Fruit fly (Drosophila melanogaster) whole organism, embryonic: ENCODE results near the gene CG13670.

ENCODE experiments used
- Atf3 ChIP-seq: fragments of 200-800 bp; sonication (Bioruptor generic); optimal IDR thresholded peaks from 3 replicates; lab custom pipeline; 2016; ENCODE audit warnings: missing biosample characterization, missing genetic modification characterization
- B-H1 ChIP-seq: fragments of 200-800 bp; sonication (Bioruptor generic); IDR thresholded peaks from 3 replicates; pipeline ENCODE4 v1.3.6; 2022; ENCODE audit warnings: missing biosample characterization, missing genetic modification characterization
- BEAF-32 ChIP-seq: fragments of 200-800 bp; sonication (Bioruptor generic); optimal IDR thresholded peaks from 3 replicates; lab custom pipeline; 2017; ENCODE audit warnings: missing biosample characterization, missing genetic modification characterization, mild to moderate bottlenecking, moderate library complexity, missing genetic modification reagents
- CG10274 ChIP-seq: fragments of 200-800 bp; sonication (Bioruptor generic); optimal IDR thresholded peaks from 3 replicates; lab custom pipeline; 2017; ENCODE audit warnings: missing biosample characterization, mild to moderate bottlenecking, missing genetic modification characterization
- CG11247 ChIP-seq: fragments of 200-800 bp; sonication (Bioruptor generic); IDR thresholded peaks from 2 replicates; pipeline ENCODE4 v1.3.6; 2022; ENCODE audit warnings: missing biosample characterization, missing genetic modification characterization
- CG13624 ChIP-seq: fragments of 200-800 bp; sonication (Bioruptor generic); optimal IDR thresholded peaks from 2 replicates; lab custom pipeline; 2016; ENCODE audit warnings: missing biosample characterization, missing genetic modification characterization
- CG13775 ChIP-seq: fragments of 200-800 bp; sonication (Bioruptor generic); optimal IDR thresholded peaks from 3 replicates; lab custom pipeline; 2017; ENCODE audit warnings: missing biosample characterization, mild to moderate bottlenecking, missing genetic modification characterization
- CG14860 ChIP-seq: fragments of 200-800 bp; sonication (Bioruptor generic); IDR thresholded peaks from 3 replicates; pipeline ENCODE4 v1.3.6; 2022; ENCODE audit warnings: missing biosample characterization, missing genetic modification characterization; ENCODE audit not compliant: partially characterized antibody
- CG15011 ChIP-seq: fragments of 200-800 bp; sonication (Bioruptor generic); optimal IDR thresholded peaks from 3 replicates; lab custom pipeline; 2018; ENCODE audit warnings: missing biosample characterization, mild to moderate bottlenecking, missing genetic modification characterization
- CG17912 ChIP-seq: fragments of 200-800 bp; sonication (Bioruptor generic); optimal IDR thresholded peaks from 2 replicates; lab custom pipeline; 2018; ENCODE audit warnings: missing biosample characterization, mild to moderate bottlenecking, missing genetic modification characterization
- CG2889 ChIP-seq: fragments of 200-800 bp; sonication (Bioruptor generic); IDR thresholded peaks from 3 replicates; pipeline ENCODE4 v1.3.6; 2022; ENCODE audit warnings: missing biosample characterization, missing genetic modification characterization
- CG30020 ChIP-seq: fragments of 200-800 bp; optimal IDR thresholded peaks from 2 replicates; lab custom pipeline; 2019; ENCODE audit warnings: missing biosample characterization, mild to moderate bottlenecking, missing genetic modification characterization, moderate library complexity
- CG31224 ChIP-seq: fragments of 200-800 bp; sonication (Bioruptor generic); IDR thresholded peaks from 2 replicates; pipeline ENCODE4 v1.3.6; 2022; ENCODE audit warnings: missing biosample characterization, missing genetic modification characterization
- CG4820 ChIP-seq: fragments of 200-800 bp; sonication (Bioruptor generic); optimal IDR thresholded peaks from 3 replicates; lab custom pipeline; 2016; ENCODE audit warnings: missing biosample characterization, missing genetic modification characterization
- CG6765 ChIP-seq: fragments of 200-800 bp; sonication (Bioruptor generic); optimal IDR thresholded peaks from 3 replicates; lab custom pipeline; 2017; ENCODE audit warnings: missing biosample characterization, mild to moderate bottlenecking, missing genetic modification characterization
- CG7556 ChIP-seq: fragments of 200-800 bp; sonication (Bioruptor generic); optimal IDR thresholded peaks from 2 replicates; lab custom pipeline; 2017; ENCODE audit warnings: missing biosample characterization, mild to moderate bottlenecking, missing genetic modification characterization
- D ChIP-seq, 2 experiments: fragments of 200-800 bp in 1 of 2; fragments of >200 bp in 1 of 2; sonication (Bioruptor generic) in 1 of 2; optimal IDR thresholded peaks; 2 replicates in 1 of 2; 3 replicates in 1 of 2; lab custom pipeline; 2017; ENCODE audit warnings: mild to moderate bottlenecking in 1 of 2, missing biosample characterization in 1 of 2, missing genetic modification characterization in 1 of 2, missing genetic modification reagents in 1 of 2
- Deaf1 ChIP-seq: fragments of 200-800 bp; optimal IDR thresholded peaks from 3 replicates; lab custom pipeline; 2019; ENCODE audit warnings: missing biosample characterization, mild to moderate bottlenecking, missing genetic modification characterization, moderate library complexity
- Dip3 ChIP-seq: fragments of 200-800 bp; sonication (Bioruptor generic); optimal IDR thresholded peaks from 3 replicates; lab custom pipeline; 2016; ENCODE audit warnings: missing biosample characterization, missing genetic modification characterization
- Dp ChIP-seq: fragments of 200-800 bp; sonication (Bioruptor generic); optimal IDR thresholded peaks from 2 replicates; lab custom pipeline; 2018; ENCODE audit warnings: missing biosample characterization, mild to moderate bottlenecking, missing genetic modification characterization, moderate library complexity
- Drgx ChIP-seq: fragments of 200-800 bp; sonication (Bioruptor generic); IDR thresholded peaks from 2 replicates; pipeline ENCODE4 v1.3.6; 2022; ENCODE audit warnings: missing biosample characterization, missing genetic modification characterization
- E2f1 ChIP-seq: fragments of 200-800 bp; sonication (Bioruptor generic); IDR thresholded peaks from 2 replicates; pipeline ENCODE4 v1.3.6; 2022; ENCODE audit warnings: missing biosample characterization, missing genetic modification characterization
- Ets97D ChIP-seq: fragments of 200-800 bp; sonication (Bioruptor generic); optimal IDR thresholded peaks from 3 replicates; lab custom pipeline; 2016; ENCODE audit warnings: missing biosample characterization, missing genetic modification characterization
- Fer3 ChIP-seq: fragments of 200-800 bp; sonication (Bioruptor generic); optimal IDR thresholded peaks from 2 replicates; lab custom pipeline; 2018; ENCODE audit warnings: missing biosample characterization, mild to moderate bottlenecking, missing genetic modification characterization, moderate library complexity
- H2.0 ChIP-seq: fragments of 200-800 bp; sonication (Bioruptor generic); IDR thresholded peaks from 2 replicates; pipeline ENCODE4 v1.3.6; 2022; ENCODE audit warnings: missing biosample characterization, missing genetic modification characterization
- HmgD ChIP-seq: fragments of 200-800 bp; sonication (Bioruptor generic); optimal IDR thresholded peaks from 3 replicates; lab custom pipeline; 2016; ENCODE audit warnings: missing biosample characterization, missing genetic modification characterization
- MTF-1 ChIP-seq: fragments of 200-800 bp; sonication (Bioruptor generic); optimal IDR thresholded peaks from 2 replicates; lab custom pipeline; 2018; ENCODE audit warnings: missing biosample characterization, mild to moderate bottlenecking, missing genetic modification characterization, borderline replicate concordance
- Sox100B ChIP-seq: fragments of 200-800 bp; sonication (Bioruptor generic); optimal IDR thresholded peaks from 3 replicates; lab custom pipeline; 2018; ENCODE audit warnings: missing biosample characterization, mild to moderate bottlenecking, missing genetic modification characterization
- Vsx1 ChIP-seq: fragments of 200-800 bp; sonication (Bioruptor generic); optimal IDR thresholded peaks from 2 replicates; lab custom pipeline; 2017; ENCODE audit warnings: missing biosample characterization, mild to moderate bottlenecking, missing genetic modification characterization, missing genetic modification reagents
- Xbp1 ChIP-seq: fragments of 200-800 bp; sonication (Bioruptor generic); optimal IDR thresholded peaks from 3 replicates; lab custom pipeline; 2016; ENCODE audit warnings: missing biosample characterization, mild to moderate bottlenecking, missing genetic modification characterization
- aop ChIP-seq: fragments of 200-800 bp; sonication (Bioruptor generic); IDR thresholded peaks from 2 replicates; pipeline ENCODE4 v1.3.6; 2022; ENCODE audit warnings: missing biosample characterization, missing genetic modification characterization
- bigmax ChIP-seq: fragments of 200-800 bp; sonication (Bioruptor generic); optimal IDR thresholded peaks from 2 replicates; lab custom pipeline; 2018; ENCODE audit warnings: missing biosample characterization, mild to moderate bottlenecking, missing genetic modification characterization
- cwo ChIP-seq: fragments of 200-800 bp; sonication (Bioruptor generic); optimal IDR thresholded peaks from 3 replicates; lab custom pipeline; 2017; ENCODE audit warnings: missing biosample characterization, missing genetic modification characterization, mild to moderate bottlenecking, moderate library complexity, missing genetic modification reagents
- en ChIP-seq: fragments of 200-800 bp; sonication (Bioruptor generic); optimal IDR thresholded peaks from 2 replicates; lab custom pipeline; 2016; ENCODE audit warnings: missing biosample characterization, missing genetic modification characterization
- fd64A ChIP-seq: fragments of 200-800 bp; sonication (Bioruptor generic); optimal IDR thresholded peaks from 3 replicates; lab custom pipeline; 2018; ENCODE audit warnings: missing biosample characterization, mild to moderate bottlenecking, missing genetic modification characterization
- gcm ChIP-seq: fragments of 200-800 bp; sonication (Bioruptor generic); optimal IDR thresholded peaks from 2 replicates; lab custom pipeline; 2019; ENCODE audit warnings: missing biosample characterization, mild to moderate bottlenecking, missing genetic modification characterization, moderate library complexity
- hb ChIP-seq: fragments of 200-800 bp; sonication (Bioruptor generic); IDR thresholded peaks from 3 replicates; pipeline ENCODE4 v1.3.6; 2022; ENCODE audit warnings: missing biosample characterization, missing genetic modification characterization; ENCODE audit not compliant: partially characterized antibody
- hkb ChIP-seq, 2 experiments: fragments of 200-800 bp in 1 of 2; fragments of >200 bp in 1 of 2; sonication (Bioruptor generic) in 1 of 2; IDR thresholded peaks in 1 of 2; optimal IDR thresholded peaks in 1 of 2; 2 replicates each; pipeline versions ENCODE4 v1.3.6 to Lab custom; 2017 to 2022; ENCODE audit warnings: missing biosample characterization in 1 of 2, missing genetic modification characterization in 1 of 2
- luna ChIP-seq: fragments of 200-800 bp; sonication (Bioruptor generic); optimal IDR thresholded peaks from 2 replicates; lab custom pipeline; 2016; ENCODE audit warnings: missing biosample characterization, missing genetic modification characterization
- mam ChIP-seq: fragments of 200-800 bp; sonication (Bioruptor generic); optimal IDR thresholded peaks from 3 replicates; lab custom pipeline; 2016; ENCODE audit warnings: missing biosample characterization, missing genetic modification characterization
- odd ChIP-seq: fragments of 200-800 bp; sonication (Bioruptor generic); optimal IDR thresholded peaks from 2 replicates; lab custom pipeline; 2017; ENCODE audit warnings: missing biosample characterization, mild to moderate bottlenecking, missing genetic modification characterization
- sc ChIP-seq, 3 experiments: fragments of >200 bp in 2 of 3; fragments of 200-800 bp in 1 of 3; sonication (Bioruptor generic) in 1 of 3; optimal IDR thresholded peaks; 2 replicates in 2 of 3; 3 replicates in 1 of 3; lab custom pipeline; 2017; ENCODE audit warnings: mild to moderate bottlenecking in 1 of 3, missing biosample characterization in 1 of 3, missing genetic modification characterization in 1 of 3, missing genetic modification reagents in 1 of 3
- sens ChIP-seq: fragments of 200-800 bp; sonication (Bioruptor generic); peaks from one replicate; lab custom pipeline; 2016; ENCODE audit warnings: missing biosample characterization, missing genetic modification characterization
- shn ChIP-seq: fragments of 200-800 bp; sonication (Bioruptor generic); optimal IDR thresholded peaks from 3 replicates; lab custom pipeline; 2016; ENCODE audit warnings: missing biosample characterization, missing genetic modification characterization
- tgo ChIP-seq: fragments of 200-800 bp; sonication (Bioruptor generic); IDR thresholded peaks from 3 replicates; pipeline ENCODE4 v1.3.6; 2022; ENCODE audit warnings: missing biosample characterization, missing genetic modification characterization
- trem ChIP-seq: fragments of 200-800 bp; optimal IDR thresholded peaks from 3 replicates; lab custom pipeline; 2019; ENCODE audit warnings: missing biosample characterization, mild to moderate bottlenecking, missing genetic modification characterization, moderate library complexity
- wdn ChIP-seq: fragments of 200-800 bp; sonication (Bioruptor generic); IDR thresholded peaks from 2 replicates; pipeline ENCODE4 v1.3.6; 2022; ENCODE audit warnings: missing biosample characterization, missing genetic modification characterization

CG13670 gene

dm6 chr3L:8340264-8341095, 19.9 kb downstream of the CG13670 start, which contains the start of the genes Prim1 and CG7083 (continued):
- TF ChIP-seq en (peak; percentile 32), sens (peak; percentile 93), CG31224 (GFP tag; lab: Robert Waterston, UW) (peak; percentile 18; the same call in 1 of the 2 replicates), Xbp1 (GFP tag; lab: Kevin White, UChicago) (peak; percentile 75), MTF-1 (GFP tag; lab: Kevin White, UChicago) (no peak), Drgx (0 out of 2 replicates have a peak, but pooled peaks have one; percentile 13), Sox100B (GFP tag; lab: Kevin White, UChicago) (peak; percentile 55), trem (tag; lab: Kevin White, UChicago) (peak; percentile 63), HmgD (GFP tag; lab: Kevin White, UChicago) (peak; percentile 26), E2f1 (peak; percentile 85), sc (optimal IDR thresholded peaks at IDR 0.05; lab: Kevin White, UChicago) (no peak), sc (GFP tag; optimal IDR thresholded peaks at IDR 0.05; lab: Kevin White, UChicago) (peak; percentile 48), CG13775 (GFP tag; lab: Kevin White, UChicago) (peak; percentile 68), fd64A (GFP tag; lab: Kevin White, UChicago) (no peak), luna (GFP tag; lab: Kevin White, UChicago) (peak; percentile 5), CG4820 (peak; percentile 23), CG11247 (no peak), CG2889 (GFP tag; lab: Robert Waterston, UW) (no peak), CG30020 (tag; lab: Kevin White, UChicago) (peak; percentile 35), Vsx1 (GFP tag; lab: Kevin White, UChicago) (peak; percentile 30), Dip3 (GFP tag; lab: Kevin White, UChicago) (peak; percentile 22), Fer3 (peak; percentile 32), bigmax (GFP tag; lab: Kevin White, UChicago) (no peak), Atf3 (GFP tag; lab: Kevin White, UChicago) (peak; percentile 1), B-H1 (GFP tag; lab: Robert Waterston, UW) (no peak), CG6765 (GFP tag; lab: Kevin White, UChicago) (peak; percentile 3), CG7556 (GFP tag; lab: Kevin White, UChicago) (peak; percentile 38), Ets97D (peak; percentile 33), shn (GFP tag; lab: Kevin White, UChicago) (peak; percentile 47), odd (no peak), CG10274 (GFP tag; lab: Kevin White, UChicago) (no peak), D (optimal IDR thresholded peaks at IDR 0.05; lab: Kevin White, UChicago) (no peak), D (GFP tag; optimal IDR thresholded peaks at IDR 0.05; lab: Kevin White, UChicago) (peak; percentile 17), hkb (optimal IDR thresholded peaks at IDR 0.05; lab: Kevin White, UChicago) (peak; percentile 17), hkb (GFP tag; IDR thresholded peaks at IDR 0.05; lab: Robert Waterston, UW) (0 out of 2 replicates have a peak, but pooled peaks have one; percentile 21), H2.0 (GFP tag; lab: Robert Waterston, UW) (0 out of 2 replicates have a peak, but pooled peaks have one; percentile 22), CG15011 (GFP tag; lab: Kevin White, UChicago) (no peak), CG17912 (GFP tag; lab: Kevin White, UChicago) (no peak), aop (no peak), cwo (GFP tag; lab: Kevin White, UChicago) (peak; percentile 21), CG13624 (peak; percentile 97), mam (GFP tag; lab: Kevin White, UChicago) (peak; percentile 69), CG14860 (GFP tag; lab: Robert Waterston, UW) (no peak), hb (GFP tag; lab: Robert Waterston, UW) (no peak), gcm (no peak), BEAF-32 (GFP tag; lab: Kevin White, UChicago) (peak; percentile 43), Deaf1 (no peak), Dp (GFP tag; lab: Kevin White, UChicago) (peak; percentile 81), wdn (GFP tag; lab: Robert Waterston, UW) (peak; percentile 37; the same call in 1 of the 2 replicates), tgo (GFP tag; lab: Robert Waterston, UW) (peak; percentile 30; the same call in 1 of the 3 replicates)
